Worm (Caenorhabditis elegans) whole organism, L3 larva: Measurements from ENCODE around the gene M03A1.8.
A peak's percentile ranks its signal among the peaks of the same experiment; 100 is the strongest.

Experiments
- egl-27 ChIP-seq: sonication (generic microtip); optimal IDR thresholded peaks from 4 replicates; lab custom pipeline; 2017; ENCODE audit warnings: missing biosample characterization, missing genetic modification reagents, missing genetic modification characterization
- elt-3 ChIP-seq, 3 experiments: fragments of 150-350 bp in 1 of 3; sonication (generic microtip) in 2 of 3; optimal IDR thresholded peaks; 2 replicates in 2 of 3; 4 replicates in 1 of 3; lab custom pipeline; 2014 to 2017; ENCODE audit warnings: missing biosample characterization in 3 of 3, missing genetic modification characterization in 3 of 3
- nhr-11 ChIP-seq: fragments of 150-350 bp; optimal IDR thresholded peaks from 2 replicates; lab custom pipeline; 2014; ENCODE audit warnings: missing biosample characterization, missing genetic modification characterization
- snpc-4 ChIP-seq: fragments of 150-350 bp; optimal IDR thresholded peaks from 2 replicates; lab custom pipeline; 2014; ENCODE audit warnings: missing biosample characterization, missing genetic modification characterization

DNA sequence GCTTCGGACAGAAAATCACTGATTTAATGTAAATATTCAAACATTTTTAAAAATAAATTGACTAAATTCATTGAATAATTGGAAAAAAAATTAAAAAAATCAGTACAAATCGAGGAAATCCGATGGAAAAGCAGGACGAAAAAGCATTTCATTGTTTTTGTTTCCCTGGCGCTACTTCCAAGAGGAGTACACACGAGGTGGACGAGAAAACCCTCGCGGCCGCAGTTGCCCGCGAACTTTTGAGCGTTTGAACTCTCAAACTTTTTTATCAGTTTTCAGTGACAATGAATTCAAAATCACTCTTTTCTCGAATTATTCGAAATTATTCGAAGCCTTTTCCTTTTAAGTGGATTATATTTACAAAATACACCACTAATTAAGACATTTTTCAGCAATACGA, 42.9 kb downstream of the M03A1.8 start, which contains the start of gene F35D11.4:
- TF ChIP-seq snpc-4 (tag; lab: Kevin White, UChicago) (peak; percentile 81), elt-3 (tag; optimal IDR thresholded peaks at IDR 0.05; lab: Kevin White, UChicago) (no peak), nhr-11 (no peak), egl-27 (no peak)
